Worm (Caenorhabditis elegans) whole organism, L4/young adult: ENCODE measurements around the gene srj-44.

ENCODE experiments used
- W03F9.2 ChIP-seq: fragments of 150-350 bp; optimal IDR thresholded peaks from 2 replicates; lab custom pipeline; 2014; ENCODE audit warnings: missing biosample characterization, missing genetic modification characterization
- him-1 ChIP-seq: sonication (generic microtip); optimal IDR thresholded peaks from 2 replicates; lab custom pipeline; 2016; ENCODE audit warnings: missing genotype, missing genetic modification reagents, missing genetic modification characterization, missing compliant biosample characterization

- TF ChIP-seq W03F9.2 (tag; lab: Kevin White, UChicago) (no peak), him-1 (no peak)
Observed at ce11 chrV:2892976-2893375, 47.3 kb upstream of the srj-44 start, which contains the start of gene srh-127.
